Worm (Caenorhabditis elegans): ENCODE results near the gene unc-46.
A peak's percentile ranks its signal among the peaks of the same experiment; 100 is the strongest.

- TF ChIP-seq zag-1 (tag; optimal IDR thresholded peaks at IDR 0.05) (no peak), nhr-111 (GFP tag; optimal IDR thresholded peaks at IDR 0.05) (no peak), ztf-11 (tag; optimal IDR thresholded peaks at IDR 0.05) (no peak), hif-1 (tag; optimal IDR thresholded peaks at IDR 0.05) (no peak), snpc-4 (tag; optimal IDR thresholded peaks at IDR 0.05) (no peak), nhr-76 (tag; optimal IDR thresholded peaks at IDR 0.05) (no peak), rbr-2 (tag; optimal IDR thresholded peaks at IDR 0.05) (no peak), nhr-28 (tag; optimal IDR thresholded peaks at IDR 0.05) (no peak), pha-4 (GFP tag; IDR thresholded peaks at IDR 0.05) (no peak), pha-4 (tag; optimal IDR thresholded peaks at IDR 0.05) (no peak), nhr-6 (tag; optimal IDR thresholded peaks at IDR 0.05) (no peak), fos-1 (tag; optimal IDR thresholded peaks at IDR 0.05) (peak; percentile 19)
Measured at ce11 chrV:5050073-5050599, 48.7 kb downstream of the unc-46 start.
